Worm (Caenorhabditis elegans) whole organism, young adult: Measurements from ENCODE around the gene gmeb-3.
A peak's percentile ranks its signal among the peaks of the same experiment; 100 is the strongest.

Source experiments
- B0261.1 ChIP-seq: sonication (generic microtip); optimal IDR thresholded peaks from 2 replicates; lab custom pipeline; 2016; ENCODE audit warnings: mild to moderate bottlenecking, missing genetic modification characterization, moderate library complexity, missing compliant biosample characterization
- D2030.7 ChIP-seq: fragments of 200-800 bp; sonication (Bioruptor generic); IDR thresholded peaks from 2 replicates; pipeline ENCODE4 v1.3.6; 2022; ENCODE audit warnings: missing genetic modification reagents, missing genetic modification characterization, missing compliant biosample characterization
- F49E8.2 ChIP-seq: sonication (generic microtip); optimal IDR thresholded peaks from 3 replicates; lab custom pipeline; 2017; ENCODE audit warnings: missing genetic modification characterization, mild to moderate bottlenecking, missing compliant biosample characterization, antibody characterized with exemption, moderate library complexity; ENCODE audit not compliant: insufficient read depth
- K11D2.4 ChIP-seq: fragments of 200-800 bp; sonication (Bioruptor generic); IDR thresholded peaks from 2 replicates; pipeline ENCODE4 v1.3.6; 2022; ENCODE audit warnings: missing genetic modification reagents, missing genetic modification characterization, missing compliant biosample characterization
- K12H6.12 ChIP-seq: fragments of 200-800 bp; sonication (Bioruptor generic); optimal IDR thresholded peaks from 2 replicates; lab custom pipeline; 2018; ENCODE audit warnings: mild to moderate bottlenecking, missing genetic modification characterization, missing compliant biosample characterization
- T07F8.4 ChIP-seq: sonication (generic microtip); optimal IDR thresholded peaks from 2 replicates; lab custom pipeline; 2016; ENCODE audit warnings: mild to moderate bottlenecking, missing genetic modification characterization, moderate library complexity, missing compliant biosample characterization
- Y53F4B.3 ChIP-seq: fragments of 200-800 bp; sonication (Bioruptor generic); IDR thresholded peaks from 2 replicates; pipeline ENCODE4 v1.3.6; 2022; ENCODE audit warnings: missing genetic modification reagents, missing genetic modification characterization, missing compliant biosample characterization
- Y67H2A.10 ChIP-seq: fragments of 200-800 bp; sonication (Bioruptor generic); conservative IDR thresholded peaks from 2 replicates; pipeline ENCODE4 v1.3.6; 2022; ENCODE audit warnings: missing genetic modification reagents, missing genetic modification characterization, missing compliant biosample characterization
- Y95B8A.8 ChIP-seq: fragments of 200-800 bp; sonication (Bioruptor generic); IDR thresholded peaks from 2 replicates; pipeline ENCODE4 v1.3.6; 2022; ENCODE audit warnings: missing genetic modification reagents, missing genetic modification characterization, missing compliant biosample characterization
- akir-1 ChIP-seq: fragments of 200-800 bp; sonication (Bioruptor generic); optimal IDR thresholded peaks from 2 replicates; lab custom pipeline; 2018; ENCODE audit warnings: mild to moderate bottlenecking, missing genetic modification characterization, moderate library complexity, missing compliant biosample characterization
- ccch-3 ChIP-seq: fragments of 200-800 bp; sonication (Bioruptor generic); optimal IDR thresholded peaks from 2 replicates; lab custom pipeline; 2018; ENCODE audit warnings: mild to moderate bottlenecking, missing genetic modification characterization, missing compliant biosample characterization
- cebp-1 ChIP-seq, 2 experiments: fragments of 200-800 bp in 1 of 2; sonication (Bioruptor generic) in 1 of 2; sonication (generic microtip) in 1 of 2; IDR thresholded peaks in 1 of 2; optimal IDR thresholded peaks in 1 of 2; 2 replicates each; pipeline versions ENCODE4 v1.3.6 to Lab custom; 2017 to 2022; ENCODE audit warnings: missing compliant biosample characterization in 2 of 2, missing genetic modification characterization in 2 of 2, mild to moderate bottlenecking in 1 of 2, missing genetic modification reagents in 1 of 2, moderate library complexity in 1 of 2
- ceh-100 ChIP-seq: fragments of 200-800 bp; sonication (Bioruptor generic); IDR thresholded peaks from 2 replicates; pipeline ENCODE4 v1.3.6; 2022; ENCODE audit warnings: missing genetic modification reagents, missing genetic modification characterization, missing compliant biosample characterization
- ceh-79 ChIP-seq: sonication (generic microtip); optimal IDR thresholded peaks from 2 replicates; lab custom pipeline; 2017; ENCODE audit warnings: mild to moderate bottlenecking, missing genetic modification characterization, missing compliant biosample characterization
- die-1 ChIP-seq: sonication (generic microtip); optimal IDR thresholded peaks from 2 replicates; lab custom pipeline; 2016; ENCODE audit warnings: missing genotype, mild to moderate bottlenecking, missing genetic modification characterization, missing compliant biosample characterization
- dox-1 ChIP-seq: fragments of 200-800 bp; sonication (Bioruptor generic); IDR thresholded peaks from 2 replicates; pipeline ENCODE4 v1.3.6; 2022; ENCODE audit warnings: missing genetic modification reagents, missing genetic modification characterization, missing compliant biosample characterization
- gei-17 ChIP-seq: fragments of 200-800 bp; sonication (Bioruptor generic); optimal IDR thresholded peaks from 2 replicates; lab custom pipeline; 2018; ENCODE audit warnings: mild to moderate bottlenecking, missing genetic modification characterization, missing compliant biosample characterization
- hmg-1.2 ChIP-seq: fragments of 200-800 bp; sonication (Bioruptor generic); IDR thresholded peaks from 2 replicates; pipeline ENCODE4 v1.3.6; 2022; ENCODE audit warnings: missing genetic modification reagents, missing genetic modification characterization, missing compliant biosample characterization
- hsf-1 ChIP-seq: fragments of 200-800 bp; sonication (Bioruptor generic); IDR thresholded peaks from 2 replicates; pipeline ENCODE4 v1.3.6; 2022; ENCODE audit warnings: missing genetic modification reagents, missing genetic modification characterization, missing compliant biosample characterization
- let-607 ChIP-seq, 2 experiments: fragments of 200-800 bp in 1 of 2; sonication (Bioruptor generic) in 1 of 2; sonication (generic microtip) in 1 of 2; optimal IDR thresholded peaks; 2 replicates each; lab custom pipeline; 2016 to 2018; ENCODE audit warnings: mild to moderate bottlenecking in 2 of 2, missing compliant biosample characterization in 2 of 2, missing genetic modification characterization in 2 of 2, moderate library complexity in 2 of 2, missing genotype in 1 of 2
- madf-6 ChIP-seq: fragments of 200-800 bp; sonication (Bioruptor generic); IDR thresholded peaks from 2 replicates; pipeline ENCODE4 v1.3.6; 2022; ENCODE audit warnings: missing genetic modification reagents, missing genetic modification characterization, missing compliant biosample characterization
- nhr-120 ChIP-seq: fragments of 200-800 bp; sonication (Bioruptor generic); IDR thresholded peaks from 2 replicates; pipeline ENCODE4 v1.3.6; 2022; ENCODE audit warnings: missing genetic modification characterization, missing compliant biosample characterization
- nhr-27 ChIP-seq: fragments of 200-800 bp; sonication (Bioruptor generic); optimal IDR thresholded peaks from 2 replicates; lab custom pipeline; 2018; ENCODE audit warnings: mild to moderate bottlenecking, missing genetic modification characterization, moderate library complexity, missing compliant biosample characterization
- nhr-80 ChIP-seq: sonication (generic microtip); optimal IDR thresholded peaks from 2 replicates; lab custom pipeline; 2016; ENCODE audit warnings: missing genetic modification characterization, missing compliant biosample characterization
- pbrm-1 ChIP-seq: fragments of 200-800 bp; sonication (Bioruptor generic); IDR thresholded peaks from 2 replicates; pipeline ENCODE4 v1.3.6; 2022; ENCODE audit warnings: missing genetic modification reagents, missing genetic modification characterization, missing compliant biosample characterization
- rpc-1 ChIP-seq, 2 experiments: fragments of 150-350 bp in 1 of 2; sonication (generic microtip) in 1 of 2; optimal IDR thresholded peaks; 2 replicates each; lab custom pipeline; 2014 to 2018; ENCODE audit warnings: missing biosample characterization in 1 of 2, missing genetic modification characterization in 1 of 2, missing genetic modification reagents in 1 of 2, missing genotype in 1 of 2
- sdz-38 ChIP-seq: sonication (generic microtip); optimal IDR thresholded peaks from 2 replicates; lab custom pipeline; 2016; ENCODE audit warnings: missing genotype, missing genetic modification characterization, missing compliant biosample characterization
- unc-62 ChIP-seq: fragments of 150-350 bp; optimal IDR thresholded peaks from 2 replicates; lab custom pipeline; 2014; ENCODE audit warnings: missing biosample characterization, missing genetic modification reagents, missing genetic modification characterization
- zim-3 ChIP-seq: sonication (generic microtip); optimal IDR thresholded peaks from 2 replicates; lab custom pipeline; 2017; ENCODE audit warnings: mild to moderate bottlenecking, missing genetic modification characterization, moderate library complexity, missing compliant biosample characterization
- ztf-22 ChIP-seq: fragments of 200-800 bp; sonication (Bioruptor generic); optimal IDR thresholded peaks from 2 replicates; lab custom pipeline; 2018; ENCODE audit warnings: mild to moderate bottlenecking, missing genetic modification characterization, moderate library complexity, missing compliant biosample characterization
- ztf-26 ChIP-seq: sonication (generic microtip); optimal IDR thresholded peaks from 2 replicates; lab custom pipeline; 2017; ENCODE audit warnings: missing genetic modification characterization, missing compliant biosample characterization
- ztf-3 ChIP-seq: fragments of 200-800 bp; sonication (Bioruptor generic); optimal IDR thresholded peaks from 2 replicates; lab custom pipeline; 2018; ENCODE audit warnings: mild to moderate bottlenecking, missing genetic modification characterization, missing compliant biosample characterization

Gene gmeb-3

ce11 chrIII:3773173-3773572 is 4.9 kb downstream of the gmeb-3 start, which contains the start of gene lec-4 (continued):
- no peak for TF ChIP-seq gei-17 (GFP tag; lab: Kevin White, UChicago)
- no peak for TF ChIP-seq ztf-3
- no peak for TF ChIP-seq ztf-22 (GFP tag; lab: Kevin White, UChicago)
- TF ChIP-seq hmg-1.2 (GFP tag; lab: Robert Waterston, UW) = peak; percentile 29; the same call in 1 of the 2 replicates
- TF ChIP-seq zim-3 (tag; lab: Kevin White, UChicago) = no peak
- TF ChIP-seq die-1 (tag; lab: Kevin White, UChicago) = no peak
- TF ChIP-seq nhr-80 (tag; lab: Kevin White, UChicago) = no peak
- no peak for TF ChIP-seq ceh-79 (tag; lab: Kevin White, UChicago)
- TF ChIP-seq Y53F4B.3 = no peak
- TF ChIP-seq nhr-120 = no peak
- TF ChIP-seq D2030.7 (GFP tag; lab: Robert Waterston, UW) = no peak
- TF ChIP-seq pbrm-1 (GFP tag; lab: Robert Waterston, UW) = 0 out of 2 replicates have a peak, but pooled peaks have one; percentile 13
- no peak for TF ChIP-seq K12H6.12 (tag; lab: Kevin White, UChicago)
- TF ChIP-seq ztf-26 (tag; lab: Kevin White, UChicago) = no peak

- TF ChIP-seq Y95B8A.8 (GFP tag; lab: Robert Waterston, UW) (no peak), B0261.1 (no peak), let-607 (tag; optimal IDR thresholded peaks at IDR 0.05; lab: Kevin White, UChicago) (no peak)
- TF ChIP-seq, all 124 proteins: peak for 0
These were observed 6.2 kb downstream of the gmeb-3 start for ce11 chrIII:3774550-3774949.

- TF ChIP-seq Y67H2A.10 (GFP tag; lab: Robert Waterston, UW) = no peak
- no peak for TF ChIP-seq dox-1 (GFP tag; lab: Robert Waterston, UW)
- no peak for TF ChIP-seq ceh-100 (GFP tag; lab: Robert Waterston, UW)
- TF ChIP-seq ccch-3 = no peak
- no peak for TF ChIP-seq K11D2.4 (GFP tag; lab: Robert Waterston, UW)
- TF ChIP-seq nhr-27 (tag; lab: Kevin White, UChicago) = no peak
- TF ChIP-seq F49E8.2 = no peak
- TF ChIP-seq cebp-1 (GFP tag; IDR thresholded peaks at IDR 0.05; lab: Robert Waterston, UW) = 0 out of 2 replicates have a peak, but pooled peaks have one; percentile 13
- peak; percentile 59 for TF ChIP-seq cebp-1 (tag; optimal IDR thresholded peaks at IDR 0.05; lab: Kevin White, UChicago)
These were observed 13.5 kb downstream of the gmeb-3 start for ce11 chrIII:3781827-3782226.

ce11 chrIII:3782853-3783252 is 14.6 kb downstream of the gmeb-3 start:
- TF ChIP-seq T07F8.4 (tag; lab: Kevin White, UChicago) (no peak), hsf-1 (GFP tag; lab: Robert Waterston, UW) (0 out of 2 replicates have a peak, but pooled peaks have one; percentile 24)

ce11 chrIII:3783914-3784313 is 15.6 kb downstream of the gmeb-3 start:
- TF ChIP-seq madf-6 (no peak), sdz-38 (tag; lab: Kevin White, UChicago) (no peak), unc-62 (no peak), rpc-1 (optimal IDR thresholded peaks at IDR 0.05; lab: Kevin White, UChicago) (no peak), rpc-1 (tag; optimal IDR thresholded peaks at IDR 0.05; lab: Kevin White, UChicago) (no peak), akir-1 (no peak)
